Worm (Caenorhabditis elegans) whole organism, L2 larva: ENCODE results near the gene hrg-5.

ENCODE experiments used
- C34F6.9 ChIP-seq: fragments of 150-350 bp; optimal IDR thresholded peaks from 2 replicates; lab custom pipeline; 2014; ENCODE audit warnings: missing biosample characterization, missing genetic modification characterization
- F13H6.1 ChIP-seq: sonication (generic microtip); optimal IDR thresholded peaks from 2 replicates; lab custom pipeline; 2016; ENCODE audit warnings: missing genetic modification characterization, missing compliant biosample characterization
- R02D3.7 ChIP-seq: fragments of 150-350 bp; optimal IDR thresholded peaks from 2 replicates; lab custom pipeline; 2014; ENCODE audit warnings: missing biosample characterization, missing genetic modification characterization
- Y55F3AM.14 ChIP-seq: fragments of 200-800 bp; sonication (Bioruptor generic); optimal IDR thresholded peaks from 2 replicates; lab custom pipeline; 2018; ENCODE audit warnings: mild to moderate bottlenecking, missing genetic modification characterization, missing compliant biosample characterization
- aly-2 ChIP-seq: fragments of 150-350 bp; optimal IDR thresholded peaks from 2 replicates; lab custom pipeline; 2014; ENCODE audit warnings: missing biosample characterization, missing genetic modification characterization
- ama-1 ChIP-seq: fragments of 150-350 bp; optimal IDR thresholded peaks from 2 replicates; lab custom pipeline; 2018; ENCODE audit warnings: inconsistent platforms
- ceh-16 ChIP-seq: fragments of 150-350 bp; optimal IDR thresholded peaks from 2 replicates; lab custom pipeline; 2014; ENCODE audit warnings: missing biosample characterization, missing genetic modification characterization
- ceh-82 ChIP-seq: fragments of 150-350 bp; optimal IDR thresholded peaks from 2 replicates; lab custom pipeline; 2014; ENCODE audit warnings: missing biosample characterization, missing genetic modification characterization
- crh-2 ChIP-seq: sonication (generic microtip); optimal IDR thresholded peaks from 2 replicates; lab custom pipeline; 2017; ENCODE audit warnings: missing biosample characterization, missing genetic modification characterization
- dmd-4 ChIP-seq: sonication (generic microtip); optimal IDR thresholded peaks from 2 replicates; lab custom pipeline; 2017; ENCODE audit warnings: missing biosample characterization, missing genetic modification characterization
- fos-1 ChIP-seq: fragments of 150-350 bp; optimal IDR thresholded peaks from 2 replicates; lab custom pipeline; 2014; ENCODE audit warnings: missing biosample characterization, missing genetic modification characterization
- lin-11 ChIP-seq: fragments of 150-350 bp; sonication (generic microtip); optimal IDR thresholded peaks from 2 replicates; lab custom pipeline; 2014; ENCODE audit warnings: missing biosample characterization, missing genetic modification characterization, inconsistent platforms, mixed read lengths
- lin-13 ChIP-seq: fragments of 150-350 bp; optimal IDR thresholded peaks from 2 replicates; lab custom pipeline; 2014; ENCODE audit warnings: missing biosample characterization, missing genetic modification reagents, missing genetic modification characterization
- lin-39 ChIP-seq: fragments of 150-350 bp; optimal IDR thresholded peaks from 2 replicates; lab custom pipeline; 2014; ENCODE audit warnings: missing biosample characterization, missing genetic modification reagents, missing genetic modification characterization
- lsy-2 ChIP-seq, 2 experiments: fragments of 150-350 bp in 1 of 2; sonication (generic microtip) in 1 of 2; optimal IDR thresholded peaks; 2 replicates each; lab custom pipeline; 2014 to 2017; ENCODE audit warnings: missing biosample characterization in 2 of 2, missing genetic modification characterization in 2 of 2
- mbf-1 ChIP-seq: sonication (generic microtip); optimal IDR thresholded peaks from 2 replicates; lab custom pipeline; 2017; ENCODE audit warnings: missing biosample characterization, missing genetic modification characterization
- mdl-1 ChIP-seq, 2 experiments: fragments of 150-350 bp in 1 of 2; sonication (generic microtip) in 1 of 2; optimal IDR thresholded peaks; 2 replicates each; lab custom pipeline; 2017; ENCODE audit warnings: missing biosample characterization in 2 of 2, missing genetic modification characterization in 2 of 2
- nhr-10 ChIP-seq: sonication (generic microtip); optimal IDR thresholded peaks from 2 replicates; lab custom pipeline; 2017; ENCODE audit warnings: missing biosample characterization, missing genetic modification characterization
- nhr-11 ChIP-seq: fragments of 150-350 bp; optimal IDR thresholded peaks from 2 replicates; lab custom pipeline; 2014; ENCODE audit warnings: missing biosample characterization, missing genetic modification characterization
- nhr-12 ChIP-seq: fragments of 150-350 bp; optimal IDR thresholded peaks from 2 replicates; lab custom pipeline; 2014; ENCODE audit warnings: missing biosample characterization, missing genetic modification characterization
- nhr-129 ChIP-seq: fragments of 150-350 bp; optimal IDR thresholded peaks from 2 replicates; lab custom pipeline; 2014; ENCODE audit warnings: missing biosample characterization, missing genetic modification characterization
- nhr-21 ChIP-seq: fragments of 150-350 bp; optimal IDR thresholded peaks from 2 replicates; lab custom pipeline; 2014; ENCODE audit warnings: missing biosample characterization, missing genetic modification characterization
- nhr-23 ChIP-seq: fragments of 150-350 bp; optimal IDR thresholded peaks from 2 replicates; lab custom pipeline; 2014; ENCODE audit warnings: missing biosample characterization, missing genetic modification reagents, missing genetic modification characterization
- nhr-237 ChIP-seq: fragments of 150-350 bp; optimal IDR thresholded peaks from 2 replicates; lab custom pipeline; 2014; ENCODE audit warnings: missing biosample characterization, missing genetic modification characterization
- nhr-6 ChIP-seq: fragments of 150-350 bp; optimal IDR thresholded peaks from 2 replicates; lab custom pipeline; 2014; ENCODE audit warnings: missing biosample characterization, missing genetic modification characterization
- peb-1 ChIP-seq: fragments of 150-350 bp; optimal IDR thresholded peaks from 2 replicates; lab custom pipeline; 2014; ENCODE audit warnings: missing biosample characterization, missing genetic modification characterization
- sem-4 ChIP-seq: fragments of 150-350 bp; optimal IDR thresholded peaks from 2 replicates; lab custom pipeline; 2014; ENCODE audit warnings: missing biosample characterization, missing genetic modification reagents, missing genetic modification characterization
- sma-3 ChIP-seq: sonication (generic microtip); optimal IDR thresholded peaks from 2 replicates; lab custom pipeline; 2016; ENCODE audit warnings: missing genetic modification reagents, missing genetic modification characterization, missing compliant biosample characterization
- sma-9 ChIP-seq, 2 experiments: fragments of 150-350 bp in 1 of 2; sonication (generic microtip) in 1 of 2; optimal IDR thresholded peaks; 2 replicates each; lab custom pipeline; 2014 to 2016; ENCODE audit warnings: missing genetic modification characterization in 2 of 2, mild to moderate bottlenecking in 1 of 2, missing biosample characterization in 1 of 2, missing compliant biosample characterization in 1 of 2, missing genetic modification reagents in 1 of 2, moderate library complexity in 1 of 2
- unc-39 ChIP-seq: fragments of 150-350 bp; optimal IDR thresholded peaks from 2 replicates; lab custom pipeline; 2014; ENCODE audit warnings: missing biosample characterization, missing genetic modification characterization
- unc-62 ChIP-seq: fragments of 150-350 bp; optimal IDR thresholded peaks from 2 replicates; lab custom pipeline; 2014; ENCODE audit warnings: missing biosample characterization, missing genetic modification reagents, missing genetic modification characterization
- zag-1 ChIP-seq: fragments of 150-350 bp; optimal IDR thresholded peaks from 2 replicates; lab custom pipeline; 2014; ENCODE audit warnings: missing biosample characterization, missing genetic modification characterization
- ztf-1 ChIP-seq: fragments of 200-800 bp; sonication (Bioruptor generic); conservative IDR thresholded peaks from 2 replicates; pipeline ENCODE4 v1.3.6; 2022; ENCODE audit warnings: missing genetic modification characterization, missing compliant biosample characterization
- ztf-11 ChIP-seq: sonication (generic microtip); optimal IDR thresholded peaks from 2 replicates; lab custom pipeline; 2017; ENCODE audit warnings: missing biosample characterization, missing genetic modification characterization
- ztf-4 ChIP-seq: fragments of 150-350 bp; optimal IDR thresholded peaks from 2 replicates; lab custom pipeline; 2014; ENCODE audit warnings: missing biosample characterization, missing genetic modification characterization

hrg-5 gene

DNA sequence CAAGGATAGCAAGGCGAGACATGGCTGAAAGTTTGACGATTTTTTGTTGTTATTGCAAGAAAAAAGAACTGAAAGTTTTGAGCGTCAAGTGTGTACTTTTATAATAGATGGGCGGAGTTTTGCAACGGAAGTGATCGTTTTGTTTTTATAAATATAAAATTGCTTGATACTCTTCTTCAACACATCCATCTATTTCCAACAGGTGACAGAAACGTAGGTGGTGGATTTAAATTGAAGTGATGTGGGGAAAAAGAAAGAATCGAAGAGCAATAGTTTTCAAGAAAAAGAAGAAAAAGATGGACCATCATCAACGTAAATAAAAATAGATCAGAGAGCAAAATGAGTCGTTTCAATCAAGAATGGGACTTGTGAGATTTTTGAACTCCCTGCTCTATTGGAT is 37.8 kb upstream of the hrg-5 start, which contains the start of gene ttr-17:
ttr-17 (minus strand) TSS at position 24 of the 400 bp plus-strand sequence.
- no peak for TF ChIP-seq fos-1 (tag; lab: Kevin White, UChicago)
- TF ChIP-seq crh-2 = no peak
- no peak for TF ChIP-seq sma-3
- TF ChIP-seq nhr-21 = no peak
- TF ChIP-seq F13H6.1 (tag; lab: Kevin White, UChicago) = peak; percentile 54
- TF ChIP-seq lsy-2 (tag; optimal IDR thresholded peaks at IDR 0.05; lab: Kevin White, UChicago) = peak in 1 of 2 experiments; percentile 43
- peak; percentile 54 for TF ChIP-seq ama-1 (lab: Kevin White, UChicago)
- TF ChIP-seq R02D3.7 = no peak
- no peak for TF ChIP-seq ceh-82 (tag; lab: Kevin White, UChicago)
- TF ChIP-seq dmd-4 (tag; lab: Kevin White, UChicago) = no peak
- TF ChIP-seq sem-4 = no peak
- no peak for TF ChIP-seq nhr-11
- TF ChIP-seq unc-62 = no peak
- peak; percentile 7 for TF ChIP-seq C34F6.9 (tag; lab: Kevin White, UChicago)
- TF ChIP-seq nhr-237 (tag; lab: Kevin White, UChicago) = no peak
- TF ChIP-seq aly-2 = no peak
- no peak for TF ChIP-seq ztf-11 (tag; lab: Kevin White, UChicago)
- no peak for TF ChIP-seq unc-39 (tag; lab: Kevin White, UChicago)
- no peak for TF ChIP-seq ztf-1 (GFP tag; lab: Robert Waterston, UW)
- TF ChIP-seq zag-1 (tag; lab: Kevin White, UChicago) = no peak
- no peak for TF ChIP-seq nhr-6 (tag; lab: Kevin White, UChicago)
- TF ChIP-seq peb-1 = no peak
- no peak for TF ChIP-seq lin-39 (tag; lab: Kevin White, UChicago)
- TF ChIP-seq sma-9 (GFP tag; optimal IDR thresholded peaks at IDR 0.05; lab: Kevin White, UChicago) = peak; percentile 50
- no peak for TF ChIP-seq sma-9 (tag; optimal IDR thresholded peaks at IDR 0.05; lab: Kevin White, UChicago)
- TF ChIP-seq Y55F3AM.14 = no peak
- TF ChIP-seq ceh-16 (tag; lab: Kevin White, UChicago) = no peak
- TF ChIP-seq lin-11 (tag; lab: Kevin White, UChicago) = no peak
- TF ChIP-seq nhr-10 = no peak
- TF ChIP-seq mbf-1 (tag; lab: Kevin White, UChicago) = no peak
- no peak for TF ChIP-seq ztf-4
- no peak for TF ChIP-seq mdl-1 (tag; optimal IDR thresholded peaks at IDR 0.05; lab: Kevin White, UChicago)

- TF ChIP-seq lsy-2 (tag; optimal IDR thresholded peaks at IDR 0.05; lab: Kevin White, UChicago) (peak in 1 of 2 experiments; percentile 49), nhr-12 (no peak), nhr-129 (tag; lab: Kevin White, UChicago) (peak; percentile 64), sma-9 (GFP tag; optimal IDR thresholded peaks at IDR 0.05; lab: Kevin White, UChicago) (peak; percentile 32), sma-9 (tag; optimal IDR thresholded peaks at IDR 0.05; lab: Kevin White, UChicago) (no peak), peb-1 (no peak), C34F6.9 (tag; lab: Kevin White, UChicago) (peak; percentile 20), F13H6.1 (tag; lab: Kevin White, UChicago) (peak; percentile 20), nhr-6 (tag; lab: Kevin White, UChicago) (no peak), Y55F3AM.14 (no peak), ama-1 (lab: Kevin White, UChicago) (peak; percentile 86), unc-62 (no peak)
Observed at ce11 chrIV:11063962-11064361, 34.7 kb upstream of the hrg-5 start, which contains the start of gene ttr-16. ttr-16 (minus strand) TSS chrIV:11064137.

DNA sequence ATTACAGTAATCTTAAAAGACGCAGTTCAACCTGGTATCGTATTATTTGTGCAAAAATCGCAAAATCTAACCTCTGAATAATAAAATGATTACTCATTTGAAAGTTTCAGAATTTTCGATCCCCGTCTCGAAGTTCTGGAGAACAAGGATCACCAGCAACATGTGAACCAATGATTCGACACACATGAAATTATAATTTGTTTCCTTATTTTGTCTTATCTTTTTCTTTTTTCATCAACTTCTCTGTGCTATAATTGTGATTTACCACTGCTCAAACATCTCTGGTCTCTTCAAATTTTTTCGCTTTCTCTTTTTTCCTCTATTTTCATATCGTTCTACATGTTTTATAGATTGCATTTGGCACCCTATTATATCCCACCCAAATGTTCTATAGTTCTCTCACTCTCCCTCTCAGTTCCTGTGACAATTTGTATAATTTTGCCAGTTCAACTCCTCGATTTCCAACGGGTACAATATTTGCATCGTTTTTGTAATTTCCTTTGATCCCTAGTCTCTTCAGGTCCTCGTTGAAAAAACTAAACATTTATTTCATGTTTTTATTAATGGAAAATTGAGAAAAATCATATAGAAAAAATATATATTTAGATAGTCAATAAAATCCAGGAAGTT is 33.9 kb upstream of the hrg-5 start:
- peak in 1 of 2 experiments; percentile 58 for TF ChIP-seq lsy-2 (tag; optimal IDR thresholded peaks at IDR 0.05; lab: Kevin White, UChicago)
- TF ChIP-seq ztf-4 = no peak

DNA sequence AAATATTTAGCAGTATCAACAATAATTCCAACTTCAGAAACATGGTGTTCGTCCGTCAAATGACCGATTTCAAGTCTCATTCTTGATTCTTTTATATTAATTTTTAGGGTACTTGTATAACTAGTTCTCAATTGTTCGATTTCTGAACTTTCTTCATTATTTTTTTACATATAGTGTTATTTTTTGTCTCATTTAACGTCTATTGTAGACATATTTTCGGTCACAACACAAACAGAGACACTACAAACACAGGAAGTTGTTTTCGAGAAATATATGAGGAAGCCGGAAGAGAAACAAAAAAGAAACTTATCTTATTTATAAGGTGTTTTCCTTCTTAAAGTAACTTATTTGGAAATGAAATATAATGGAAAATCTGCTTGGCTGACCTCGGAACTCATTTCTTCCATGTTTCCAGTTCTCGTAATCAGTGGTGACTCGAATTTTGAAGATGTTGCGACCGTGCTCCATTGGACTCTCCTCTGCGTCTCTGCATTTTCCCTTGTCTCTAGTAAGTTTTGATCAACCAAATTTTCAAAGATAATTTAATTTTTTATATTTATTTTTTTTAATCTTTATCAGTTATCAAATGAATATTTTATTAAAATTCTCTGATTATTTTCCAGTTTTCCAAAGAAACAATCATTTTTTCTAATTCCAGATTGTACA is 24.6 kb upstream of the hrg-5 start, which contains the start of the genes F36H1.12 and lin-3:
F36H1.12 (minus strand) TSS at position 51 of the 666 bp plus-strand sequence.
lin-3 (plus strand) TSS at position 657 of the 666 bp plus-strand sequence.
- TF ChIP-seq nhr-129 (tag; lab: Kevin White, UChicago) (no peak), aly-2 (no peak), nhr-12 (no peak), dmd-4 (tag; lab: Kevin White, UChicago) (no peak), lin-39 (tag; lab: Kevin White, UChicago) (no peak), nhr-21 (no peak), nhr-23 (tag; lab: Kevin White, UChicago) (no peak), unc-39 (tag; lab: Kevin White, UChicago) (no peak), Y55F3AM.14 (no peak), R02D3.7 (no peak), nhr-11 (no peak), unc-62 (no peak), lin-13 (GFP tag; lab: Kevin White, UChicago) (no peak), ceh-82 (tag; lab: Kevin White, UChicago) (no peak)
